Fruit fly (Drosophila melanogaster): ENCODE results near the gene CG10553.
A peak's percentile ranks its signal among the peaks of the same experiment; 100 is the strongest.

Gene CG10553

dm6 chr3R:25320051-25320705 is 2.3 kb upstream of the CG10553 start, which contains the start of gene CG10560:
Gene CG10560, minus strand, starts transcription at chr3R:25320101.
- no peak for TF ChIP-seq CG4318 (GFP tag; optimal IDR thresholded peaks at IDR 0.05)
- TF ChIP-seq CG6854 (GFP tag; optimal IDR thresholded peaks at IDR 0.05) = no peak
- TF ChIP-seq dsx (GFP tag; optimal IDR thresholded peaks at IDR 0.05; ENCODE audit: poor library complexity, severe bottlenecking) = no peak
- no peak for TF ChIP-seq fkh (GFP tag; optimal IDR thresholded peaks at IDR 0.05)
- no peak for TF ChIP-seq ss (GFP tag; optimal IDR thresholded peaks at IDR 0.05)
- no peak for TF ChIP-seq CG16779 (tag; optimal IDR thresholded peaks at IDR 0.05)
- TF ChIP-seq CG8319 (GFP tag; optimal IDR thresholded peaks at IDR 0.05) = no peak
- no peak for TF ChIP-seq net (GFP tag; optimal IDR thresholded peaks at IDR 0.05)
- no peak for TF ChIP-seq CG6808 (GFP tag; optimal IDR thresholded peaks at IDR 0.05)
- TF ChIP-seq CG6792 (GFP tag; optimal IDR thresholded peaks at IDR 0.05) = no peak
- TF ChIP-seq OdsH (GFP tag; optimal IDR thresholded peaks at IDR 0.05) = no peak
- no peak for TF ChIP-seq achi (GFP tag; optimal IDR thresholded peaks at IDR 0.05)
- no peak for TF ChIP-seq Eip93F (GFP tag; optimal IDR thresholded peaks at IDR 0.05)
- no peak for TF ChIP-seq salr (GFP tag; optimal IDR thresholded peaks at IDR 0.05)
- TF ChIP-seq CG10631 (GFP tag; optimal IDR thresholded peaks at IDR 0.05) = no peak
- TF ChIP-seq CG3032 (tag; optimal IDR thresholded peaks at IDR 0.05) = no peak
- no peak for TF ChIP-seq Sox102F (GFP tag; optimal IDR thresholded peaks at IDR 0.05)
- no peak for TF ChIP-seq eg (GFP tag; IDR thresholded peaks at IDR 0.05)

- TF ChIP-seq CG3919 (GFP tag; optimal IDR thresholded peaks at IDR 0.05) (no peak), fkh (GFP tag; optimal IDR thresholded peaks at IDR 0.05) (peak; percentile 45)
These were observed 1.9 kb downstream of the CG10553 start, which contains the start of gene CG10559 for dm6 chr3R:25316016-25316415. Gene CG10559, minus strand, starts transcription at chr3R:25316116.

dm6 chr3R:25313771-25314170 is 4.1 kb downstream of the CG10553 start, which contains the start of gene CG31087:
Gene CG31087, minus strand, starts transcription at chr3R:25313833.
- TF ChIP-seq vri (GFP tag; optimal IDR thresholded peaks at IDR 0.05) (peak; percentile 55), Smox (GFP tag; optimal IDR thresholded peaks at IDR 0.05) (no peak)

- TF ChIP-seq Eip93F (GFP tag; optimal IDR thresholded peaks at IDR 0.05) (no peak), dac (GFP tag; optimal IDR thresholded peaks at IDR 0.05) (no peak), pdm3 (GFP tag; optimal IDR thresholded peaks at IDR 0.05) (no peak), CG10669 (GFP tag; optimal IDR thresholded peaks at IDR 0.05) (no peak), CG3032 (tag; optimal IDR thresholded peaks at IDR 0.05) (no peak)
These were observed 5.3 kb downstream of the CG10553 start for dm6 chr3R:25312583-25312982.

- TF ChIP-seq Gug (GFP tag; IDR thresholded peaks at IDR 0.05) (no peak), CG8632 (GFP tag; optimal IDR thresholded peaks at IDR 0.05) (no peak), fd85E (GFP tag; optimal IDR thresholded peaks at IDR 0.05) (no peak), CG15336 (GFP tag; IDR thresholded peaks at IDR 0.05) (no peak), CG6163 (GFP tag; IDR thresholded peaks at IDR 0.05) (no peak), Blimp-1 (GFP tag; optimal IDR thresholded peaks at IDR 0.05) (no peak), CG8119 (GFP tag; IDR thresholded peaks at IDR 0.05) (no peak), ss (GFP tag; optimal IDR thresholded peaks at IDR 0.05) (no peak), Met (GFP tag; optimal IDR thresholded peaks at IDR 0.05) (no peak), OdsH (GFP tag; optimal IDR thresholded peaks at IDR 0.05) (no peak), CG4318 (GFP tag; optimal IDR thresholded peaks at IDR 0.05) (no peak), svp (GFP tag) (no peak), CG3032 (tag; optimal IDR thresholded peaks at IDR 0.05) (no peak), CG34406 (GFP tag; optimal IDR thresholded peaks at IDR 0.05) (no peak), CG6854 (GFP tag; optimal IDR thresholded peaks at IDR 0.05) (no peak), fd59A (GFP tag; optimal IDR thresholded peaks at IDR 0.05) (no peak), lz (GFP tag; optimal IDR thresholded peaks at IDR 0.05) (no peak)
These were observed 7.1 kb downstream of the CG10553 start, which contains the start of gene CG31099 for dm6 chr3R:25310843-25311242. Gene CG31099, minus strand, starts transcription at chr3R:25310943.
